Worm (Caenorhabditis elegans) whole organism, L3 larva: ENCODE results near the gene E02H4.5.
A peak's percentile ranks its signal among the peaks of the same experiment; 100 is the strongest.

ENCODE experiments used
- R02D3.7 ChIP-seq: fragments of 150-350 bp; optimal IDR thresholded peaks from 2 replicates; lab custom pipeline; 2014; ENCODE audit warnings: missing biosample characterization, missing genetic modification characterization
- aly-2 ChIP-seq: fragments of 150-350 bp; optimal IDR thresholded peaks from 2 replicates; lab custom pipeline; 2014; ENCODE audit warnings: missing biosample characterization, missing genetic modification characterization
- ama-1 ChIP-seq: fragments of 150-350 bp; optimal IDR thresholded peaks from 2 replicates; lab custom pipeline; 2018
- ceh-82 ChIP-seq: fragments of 150-350 bp; optimal IDR thresholded peaks from 2 replicates; lab custom pipeline; 2014; ENCODE audit warnings: missing biosample characterization, missing genetic modification characterization
- ceh-9 ChIP-seq: sonication (generic microtip); optimal IDR thresholded peaks from 2 replicates; lab custom pipeline; 2018; ENCODE audit warnings: missing biosample characterization, missing genetic modification characterization
- elt-2 ChIP-seq: sonication (generic microtip); optimal IDR thresholded peaks from 2 replicates; lab custom pipeline; 2016; ENCODE audit warnings: missing genetic modification reagents, mild to moderate bottlenecking, missing genetic modification characterization, missing compliant biosample characterization
- eor-1 ChIP-seq, 2 experiments: fragments of 150-350 bp; optimal IDR thresholded peaks; 2 replicates each; lab custom pipeline; 2014 to 2018; ENCODE audit warnings: missing biosample characterization in 2 of 2, missing genetic modification characterization in 2 of 2
- fkh-10 ChIP-seq: sonication (generic microtip); optimal IDR thresholded peaks from 2 replicates; lab custom pipeline; 2017; ENCODE audit warnings: missing biosample characterization, missing genetic modification reagents, missing genetic modification characterization
- fkh-2 ChIP-seq: fragments of 150-350 bp; optimal IDR thresholded peaks from 2 replicates; lab custom pipeline; 2014; ENCODE audit warnings: missing biosample characterization, missing genetic modification reagents, missing genetic modification characterization
- fos-1 ChIP-seq: fragments of 150-350 bp; optimal IDR thresholded peaks from 2 replicates; lab custom pipeline; 2014; ENCODE audit warnings: missing biosample characterization, missing genetic modification characterization
- jun-1 ChIP-seq: fragments of 150-350 bp; optimal IDR thresholded peaks from 2 replicates; lab custom pipeline; 2014; ENCODE audit warnings: missing biosample characterization, missing genetic modification reagents, missing genetic modification characterization
- lin-15B ChIP-seq: fragments of 150-350 bp; optimal IDR thresholded peaks from 2 replicates; lab custom pipeline; 2014; ENCODE audit warnings: missing biosample characterization, missing genetic modification characterization
- lin-39 ChIP-seq: fragments of 150-350 bp; optimal IDR thresholded peaks from 2 replicates; lab custom pipeline; 2018; ENCODE audit warnings: missing biosample characterization, missing genetic modification reagents, missing genetic modification characterization
- mdl-1 ChIP-seq: fragments of 150-350 bp; optimal IDR thresholded peaks from 2 replicates; lab custom pipeline; 2014; ENCODE audit warnings: missing biosample characterization, missing genetic modification characterization
- mml-1 ChIP-seq: fragments of 150-350 bp; sonication (generic microtip); optimal IDR thresholded peaks from 3 replicates; lab custom pipeline; 2014; ENCODE audit warnings: missing biosample characterization, missing genetic modification characterization
- nfya-1 ChIP-seq: sonication (generic microtip); optimal IDR thresholded peaks from 2 replicates; lab custom pipeline; 2017; ENCODE audit warnings: missing genetic modification characterization, mild to moderate bottlenecking, missing compliant biosample characterization, antibody characterized with exemption, moderate library complexity; ENCODE audit not compliant: insufficient read depth
- nhr-11 ChIP-seq: fragments of 150-350 bp; optimal IDR thresholded peaks from 2 replicates; lab custom pipeline; 2014; ENCODE audit warnings: missing biosample characterization, missing genetic modification characterization
- nhr-12 ChIP-seq: fragments of 150-350 bp; optimal IDR thresholded peaks from 2 replicates; lab custom pipeline; 2014; ENCODE audit warnings: missing biosample characterization, missing genetic modification characterization
- nhr-23 ChIP-seq: fragments of 150-350 bp; optimal IDR thresholded peaks from 2 replicates; lab custom pipeline; 2014; ENCODE audit warnings: missing biosample characterization, missing genetic modification reagents, missing genetic modification characterization
- nhr-237 ChIP-seq: fragments of 150-350 bp; optimal IDR thresholded peaks from 2 replicates; lab custom pipeline; 2014; ENCODE audit warnings: missing biosample characterization, missing genetic modification characterization
- nhr-25 ChIP-seq: sonication (generic microtip); optimal IDR thresholded peaks from 2 replicates; lab custom pipeline; 2017; ENCODE audit warnings: missing biosample characterization, missing genetic modification characterization
- nhr-28 ChIP-seq: fragments of 150-350 bp; optimal IDR thresholded peaks from 2 replicates; lab custom pipeline; 2014; ENCODE audit warnings: missing biosample characterization, missing genetic modification characterization
- nhr-43 ChIP-seq: sonication (generic microtip); optimal IDR thresholded peaks from 2 replicates; lab custom pipeline; 2016; ENCODE audit warnings: mild to moderate bottlenecking, missing genetic modification characterization, missing compliant biosample characterization; ENCODE audit not compliant: poor library complexity, severe bottlenecking
- nhr-76 ChIP-seq: fragments of 150-350 bp; sonication (generic microtip); optimal IDR thresholded peaks from 5 replicates; lab custom pipeline; 2014; ENCODE audit warnings: missing biosample characterization, missing genetic modification characterization
- nhr-77 ChIP-seq: fragments of 150-350 bp; optimal IDR thresholded peaks from 2 replicates; lab custom pipeline; 2014; ENCODE audit warnings: missing biosample characterization, missing genetic modification characterization
- pha-4 ChIP-seq: fragments of 150-350 bp; optimal IDR thresholded peaks from 2 replicates; lab custom pipeline; 2014; ENCODE audit warnings: missing biosample characterization, missing genetic modification reagents, missing genetic modification characterization
- snpc-4 ChIP-seq: fragments of 150-350 bp; optimal IDR thresholded peaks from 2 replicates; lab custom pipeline; 2014; ENCODE audit warnings: missing biosample characterization, missing genetic modification characterization
- tbx-2 ChIP-seq: sonication (generic microtip); optimal IDR thresholded peaks from 2 replicates; lab custom pipeline; 2016; ENCODE audit warnings: mild to moderate bottlenecking, missing genetic modification characterization, missing compliant biosample characterization
- unc-39 ChIP-seq: sonication (generic microtip); optimal IDR thresholded peaks from 4 replicates; lab custom pipeline; 2017; ENCODE audit warnings: missing biosample characterization, missing genetic modification characterization
- unc-62 ChIP-seq: fragments of 150-350 bp; sonication (generic microtip); optimal IDR thresholded peaks from 4 replicates; lab custom pipeline; 2014; ENCODE audit warnings: missing biosample characterization, missing genetic modification reagents, missing genetic modification characterization
- zag-1 ChIP-seq: fragments of 150-350 bp; optimal IDR thresholded peaks from 2 replicates; lab custom pipeline; 2014; ENCODE audit warnings: missing biosample characterization, missing genetic modification characterization

Gene E02H4.5

DNA sequence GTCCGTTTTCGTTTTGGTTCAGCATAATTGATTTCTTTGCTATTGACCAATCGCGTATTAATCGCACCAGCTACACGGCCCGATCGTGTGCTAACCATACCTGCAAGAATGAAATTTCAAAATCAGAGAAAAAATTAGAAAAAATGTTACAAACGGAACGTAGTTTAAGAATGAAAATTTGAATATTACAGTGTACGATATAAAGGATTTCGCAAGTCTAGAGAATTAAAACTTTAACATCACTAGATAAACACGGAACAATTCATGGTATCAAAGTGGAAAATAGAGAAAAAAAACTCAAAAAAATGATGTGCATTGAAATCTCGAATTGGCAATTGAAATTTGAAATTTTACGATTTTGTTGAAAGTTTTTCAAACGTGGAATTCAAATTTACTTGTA is 41.6 kb upstream of the E02H4.5 start, which contains the start of gene madd-3:
Gene madd-3 (minus strand): TSS at position 101 of the 400 bp plus-strand sequence.
- no peak for TF ChIP-seq nhr-12
- no peak for TF ChIP-seq zag-1 (tag; lab: Kevin White, UChicago)
- no peak for TF ChIP-seq nhr-43 (tag; lab: Kevin White, UChicago)
- no peak for TF ChIP-seq unc-39 (tag; lab: Kevin White, UChicago)
- no peak for TF ChIP-seq nfya-1 (tag; lab: Kevin White, UChicago)
- TF ChIP-seq lin-15B, result no peak
- no peak for TF ChIP-seq fkh-2 (tag; lab: Kevin White, UChicago)
- TF ChIP-seq unc-62, result no peak
- TF ChIP-seq aly-2 (tag; lab: Kevin White, UChicago), result no peak
- TF ChIP-seq mdl-1 (tag; lab: Kevin White, UChicago), result no peak
- no peak for TF ChIP-seq R02D3.7 (tag; lab: Kevin White, UChicago)
- no peak for TF ChIP-seq nhr-28 (tag; lab: Kevin White, UChicago)
- no peak for TF ChIP-seq snpc-4 (tag; lab: Kevin White, UChicago)

DNA sequence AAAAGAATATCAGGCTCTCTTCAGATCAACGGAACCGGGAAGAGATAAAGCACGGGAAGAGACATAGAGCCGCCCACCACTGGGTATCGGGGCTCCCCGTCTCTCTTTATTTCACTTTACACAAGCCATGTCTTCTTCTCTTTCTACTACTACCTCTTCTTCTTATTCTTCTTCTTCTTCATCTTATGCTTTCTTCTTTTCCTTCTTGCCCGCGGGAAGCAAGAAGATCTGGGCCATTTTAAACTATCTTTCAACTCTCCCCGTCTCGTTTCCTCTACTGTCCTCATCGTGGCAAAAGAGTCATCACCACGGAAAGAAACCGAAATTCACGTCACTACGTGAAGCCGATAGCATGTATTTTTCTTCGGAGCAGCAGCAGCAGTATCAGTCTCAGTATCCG is 37.7 kb upstream of the E02H4.5 start:
- no peak for TF ChIP-seq R02D3.7 (tag; lab: Kevin White, UChicago)

DNA sequence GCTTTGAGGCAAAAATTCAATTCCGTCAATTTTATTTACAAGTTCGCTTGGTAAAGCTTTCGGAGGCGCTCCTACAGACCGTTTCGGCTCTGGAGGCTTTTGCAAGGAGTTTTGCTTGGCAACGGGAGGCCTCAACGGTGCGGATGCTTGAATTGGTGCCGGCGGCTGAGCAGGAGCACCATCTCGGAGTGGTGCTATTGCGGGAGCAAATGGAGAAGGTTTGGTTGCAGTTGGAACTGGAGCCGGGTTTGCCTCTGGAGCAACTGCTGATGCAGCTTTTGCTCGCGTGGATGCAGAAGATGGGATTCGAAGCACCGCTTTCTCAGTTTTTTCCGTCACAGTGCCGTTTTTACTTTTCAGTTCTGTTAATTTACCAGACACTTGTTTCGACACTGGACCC is 35.1 kb upstream of the E02H4.5 start:
- no peak for TF ChIP-seq nfya-1 (tag; lab: Kevin White, UChicago)
- TF ChIP-seq lin-39 (tag; lab: Kevin White, UChicago), result no peak
- no peak for TF ChIP-seq nhr-28 (tag; lab: Kevin White, UChicago)
- no peak for TF ChIP-seq nhr-23 (tag; lab: Kevin White, UChicago)
- no peak for TF ChIP-seq nhr-11 (tag; lab: Kevin White, UChicago)

DNA sequence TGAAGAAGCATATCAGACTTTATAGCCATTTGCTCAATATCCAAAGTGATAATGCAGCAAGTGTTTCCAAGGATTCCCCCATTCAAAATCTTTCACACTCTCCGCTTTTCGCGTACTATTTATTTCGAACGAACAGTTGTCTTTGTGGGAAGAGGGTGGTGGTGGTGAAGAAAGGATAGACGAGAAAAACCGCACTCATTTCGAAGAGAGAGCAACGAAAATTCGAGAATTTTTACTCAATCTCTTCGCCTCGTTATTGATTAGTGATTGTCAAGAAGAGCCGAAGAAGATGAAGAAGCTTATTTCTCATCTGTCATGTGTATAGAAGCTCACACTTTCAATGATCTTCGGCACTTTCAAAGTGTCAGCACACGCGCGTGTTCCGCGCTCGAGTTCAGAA is 33.0 kb upstream of the E02H4.5 start:
- no peak for TF ChIP-seq nhr-25
- no peak for TF ChIP-seq eor-1 (tag; optimal IDR thresholded peaks at IDR 0.05; lab: Kevin White, UChicago)
- TF ChIP-seq R02D3.7 (tag; lab: Kevin White, UChicago), result no peak
- TF ChIP-seq tbx-2 (tag; lab: Kevin White, UChicago), result no peak
- TF ChIP-seq nhr-76, result no peak
- peak; percentile 14 for TF ChIP-seq nfya-1 (tag; lab: Kevin White, UChicago)
- TF ChIP-seq fos-1 (tag; lab: Kevin White, UChicago), result no peak
- no peak for TF ChIP-seq mml-1 (tag; lab: Kevin White, UChicago)
- no peak for TF ChIP-seq jun-1 (tag; lab: Kevin White, UChicago)
- peak; percentile 9 for TF ChIP-seq lin-39 (tag; lab: Kevin White, UChicago)
- no peak for TF ChIP-seq ceh-82 (tag; lab: Kevin White, UChicago)
- no peak for TF ChIP-seq ceh-9 (tag; lab: Kevin White, UChicago)
- peak; percentile 89 for TF ChIP-seq nhr-11 (tag; lab: Kevin White, UChicago)

DNA sequence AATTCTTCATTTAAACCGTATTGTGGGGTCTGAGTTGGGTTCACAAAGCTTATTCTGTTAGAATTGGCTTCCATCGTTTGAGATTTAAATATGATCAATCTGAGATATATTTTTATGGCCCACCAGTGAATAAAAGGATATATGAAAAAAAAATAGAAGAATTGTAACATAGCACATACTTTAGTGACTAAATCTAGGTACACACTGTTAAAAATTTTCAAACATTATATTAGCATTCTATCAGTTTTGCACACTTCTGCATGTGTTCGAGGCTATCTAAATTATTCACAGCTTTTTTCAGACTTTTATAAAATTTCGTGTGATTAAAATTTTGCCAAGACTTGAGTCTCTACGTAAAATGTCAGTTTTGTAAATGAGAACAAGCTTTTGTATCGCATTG is 26.6 kb upstream of the E02H4.5 start, which contains the start of gene E02H4.2:
Gene E02H4.2 (minus strand): TSS at position 101 of the 400 bp plus-strand sequence.
- TF ChIP-seq unc-39 (tag; lab: Kevin White, UChicago) (no peak), unc-62 (no peak), nhr-237 (tag; lab: Kevin White, UChicago) (no peak), fos-1 (tag; lab: Kevin White, UChicago) (no peak), nhr-43 (tag; lab: Kevin White, UChicago) (no peak), mml-1 (tag; lab: Kevin White, UChicago) (no peak), nhr-76 (no peak), fkh-10 (GFP tag; lab: Kevin White, UChicago) (no peak), nhr-12 (no peak), ceh-82 (tag; lab: Kevin White, UChicago) (no peak), elt-2 (tag; lab: Kevin White, UChicago) (no peak), nhr-77 (no peak), mdl-1 (tag; lab: Kevin White, UChicago) (no peak), zag-1 (tag; lab: Kevin White, UChicago) (no peak), jun-1 (tag; lab: Kevin White, UChicago) (no peak), tbx-2 (tag; lab: Kevin White, UChicago) (no peak)
- TF ChIP-seq, all 47 proteins: peak for 0

DNA sequence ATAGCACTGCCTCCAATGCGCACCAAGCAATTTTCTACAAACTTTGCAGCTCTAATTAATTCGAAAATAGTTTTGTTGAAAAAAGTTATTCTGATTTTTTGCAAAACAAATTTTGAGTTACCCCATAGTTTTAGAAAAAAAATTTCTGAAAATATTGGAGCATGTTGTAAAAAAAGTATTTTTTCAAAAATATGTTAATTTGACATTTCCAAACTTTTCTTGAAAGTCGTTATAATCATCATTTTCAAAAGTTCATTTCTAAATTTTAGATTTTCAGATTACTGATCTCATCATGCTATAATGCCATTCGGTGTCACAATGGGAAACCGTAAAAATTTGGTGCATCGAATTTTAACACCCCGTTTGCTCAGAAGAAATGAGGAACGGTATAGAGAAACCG is 12.8 kb upstream of the E02H4.5 start, which contains the start of gene del-1:
Gene del-1 (plus strand): TSS at position 301 of the 400 bp plus-strand sequence.
- TF ChIP-seq pha-4 (tag; lab: Kevin White, UChicago) (no peak), ama-1 (lab: Kevin White, UChicago) (no peak)
- TF ChIP-seq, all 47 proteins: peak for 0
